Worm (Caenorhabditis elegans): ENCODE results near the gene rps-1.

DNA sequence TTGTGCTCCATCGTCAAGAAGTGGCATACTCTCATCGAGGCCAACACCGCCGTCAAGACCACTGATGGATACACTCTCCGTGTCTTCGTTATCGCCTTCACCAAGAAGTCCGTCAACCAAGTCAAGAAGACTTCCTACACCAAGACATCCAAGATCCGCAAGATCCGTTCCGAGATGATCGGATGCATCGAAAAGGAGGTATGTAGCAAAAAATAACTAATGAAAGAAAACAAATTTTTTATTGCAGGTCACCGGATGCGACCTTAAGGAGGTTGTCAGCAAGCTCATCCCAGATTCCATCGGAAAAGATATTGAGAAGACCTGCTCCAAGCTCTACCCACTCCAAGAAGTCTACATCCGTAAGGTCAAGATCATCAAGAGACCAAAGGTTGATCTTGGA lies 595 bp downstream of the rps-1 start:
- TF ChIP-seq W03F9.2 (tag; optimal IDR thresholded peaks at IDR 0.05) (no peak), him-1 (tag; optimal IDR thresholded peaks at IDR 0.05) (no peak)
